Worm (Caenorhabditis elegans) whole organism, L3 larva: ENCODE measurements around the gene C47D12.2.

Experiments
- ZK546.5 ChIP-seq: sonication (generic microtip); optimal IDR thresholded peaks from 2 replicates; lab custom pipeline; 2017; ENCODE audit warnings: missing biosample characterization, missing genetic modification characterization
- egl-5 ChIP-seq: fragments of 150-350 bp; optimal IDR thresholded peaks from 2 replicates; lab custom pipeline; 2017; ENCODE audit warnings: missing biosample characterization, missing genetic modification reagents, missing genetic modification characterization, inconsistent platforms

- TF ChIP-seq ZK546.5 (tag; lab: Kevin White, UChicago) (no peak), egl-5 (tag; lab: Kevin White, UChicago) (no peak)
Observed at ce11 chrII:11637817-11638216, 38.3 kb upstream of the C47D12.2 start.
